Worm (Caenorhabditis elegans): ENCODE data around the gene F54D10.9.

Gene F54D10.9

DNA sequence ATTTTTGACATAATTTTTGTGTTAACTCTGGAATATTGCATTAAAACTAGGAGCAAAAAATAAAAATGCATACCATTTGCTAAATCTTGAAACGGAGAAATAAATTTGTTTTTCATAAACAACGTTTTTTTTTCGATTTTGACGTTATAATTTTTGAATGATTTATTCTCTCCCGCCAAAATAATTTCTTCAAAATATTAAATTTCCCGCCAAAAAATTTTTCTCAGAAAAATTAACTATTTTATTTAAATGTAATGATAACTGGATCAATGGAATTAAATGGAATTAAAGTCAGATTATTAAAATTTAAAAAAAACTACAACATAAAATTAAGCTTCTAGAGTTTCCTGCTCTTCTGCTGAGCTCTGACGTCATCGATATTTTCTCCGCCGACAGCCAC is 44.8 kb upstream of the F54D10.9 start, which contains the start of gene nep-3:
nep-3 (minus strand) TSS at position 101 of the 400 bp plus-strand sequence.
- TF ChIP-seq lin-13 (GFP tag; optimal IDR thresholded peaks at IDR 0.05) (no peak), mab-5 (tag; optimal IDR thresholded peaks at IDR 0.05) (no peak), sma-3 (GFP tag; optimal IDR thresholded peaks at IDR 0.05) (no peak), ama-1 (optimal IDR thresholded peaks at IDR 0.05) (no peak), mbf-1 (tag; optimal IDR thresholded peaks at IDR 0.05) (no peak), nhr-6 (tag; optimal IDR thresholded peaks at IDR 0.05) (no peak), nhr-21 (tag; optimal IDR thresholded peaks at IDR 0.05) (no peak), elt-3 (tag; optimal IDR thresholded peaks at IDR 0.05) (no peak), ztf-4 (tag; optimal IDR thresholded peaks at IDR 0.05) (no peak), blmp-1 (tag; optimal IDR thresholded peaks at IDR 0.05; ENCODE audit: insufficient read depth) (no peak), aly-2 (tag; optimal IDR thresholded peaks at IDR 0.05) (no peak), ztf-11 (tag; optimal IDR thresholded peaks at IDR 0.05) (no peak), crh-2 (tag; optimal IDR thresholded peaks at IDR 0.05) (no peak), nhr-10 (tag; optimal IDR thresholded peaks at IDR 0.05) (no peak), peb-1 (tag; optimal IDR thresholded peaks at IDR 0.05) (no peak)

DNA sequence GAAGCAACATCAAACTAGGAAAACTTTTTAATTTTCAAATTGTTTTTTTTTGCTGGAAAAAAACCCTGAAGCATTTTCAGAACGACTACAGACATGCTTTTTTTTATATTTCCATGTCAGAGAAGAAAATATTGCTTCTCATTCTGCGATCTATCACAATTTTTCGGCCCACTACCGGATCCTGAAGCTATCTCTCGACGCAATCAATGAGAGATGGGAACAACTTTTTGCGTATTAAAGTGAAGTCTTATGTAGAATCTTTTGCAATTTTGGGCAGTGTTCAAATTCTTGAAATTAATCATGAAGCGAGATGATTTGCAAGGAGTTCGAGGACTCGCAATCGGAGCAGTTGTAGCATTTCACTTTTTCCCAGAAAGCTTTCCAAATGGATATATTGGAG is 37.3 kb upstream of the F54D10.9 start, which contains the start of gene oac-10:
oac-10 (plus strand) TSS at position 301 of the 400 bp plus-strand sequence.
- no peak for TF ChIP-seq nhr-237 (tag; optimal IDR thresholded peaks at IDR 0.05)
- no peak for TF ChIP-seq nhr-6 (tag; optimal IDR thresholded peaks at IDR 0.05)
- TF ChIP-seq skn-1 (tag; optimal IDR thresholded peaks at IDR 0.05): no peak
- no peak for TF ChIP-seq R02D3.7 (tag; optimal IDR thresholded peaks at IDR 0.05)

DNA sequence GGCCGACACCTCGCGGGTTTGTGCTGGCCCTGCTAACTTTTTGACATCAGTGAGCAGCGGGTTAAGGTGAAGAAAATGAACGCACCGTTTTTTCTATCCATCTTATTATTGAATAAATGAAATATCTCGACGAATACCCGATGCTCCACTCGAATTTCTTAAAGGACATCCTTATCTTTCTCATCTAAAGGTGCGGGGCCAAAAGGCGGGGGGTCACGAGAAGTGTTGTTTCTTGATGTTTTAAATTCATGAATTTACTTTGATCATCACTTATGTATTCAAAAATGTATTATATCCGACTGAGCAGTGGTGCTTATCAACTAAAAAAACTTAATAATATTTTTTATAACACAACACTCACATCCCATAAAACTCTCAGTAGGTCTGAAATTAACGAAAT is 32.4 kb upstream of the F54D10.9 start, which contains the start of gene nhr-261:
nhr-261 (minus strand) TSS at position 101 of the 400 bp plus-strand sequence.
- TF ChIP-seq nhr-21 (tag; optimal IDR thresholded peaks at IDR 0.05) (no peak), lin-13 (GFP tag; optimal IDR thresholded peaks at IDR 0.05) (no peak), nhr-129 (tag; optimal IDR thresholded peaks at IDR 0.05) (no peak), lin-39 (tag; optimal IDR thresholded peaks at IDR 0.05) (no peak), gmeb-1 (tag; optimal IDR thresholded peaks at IDR 0.05) (no peak), sma-3 (GFP tag; optimal IDR thresholded peaks at IDR 0.05) (no peak)

DNA sequence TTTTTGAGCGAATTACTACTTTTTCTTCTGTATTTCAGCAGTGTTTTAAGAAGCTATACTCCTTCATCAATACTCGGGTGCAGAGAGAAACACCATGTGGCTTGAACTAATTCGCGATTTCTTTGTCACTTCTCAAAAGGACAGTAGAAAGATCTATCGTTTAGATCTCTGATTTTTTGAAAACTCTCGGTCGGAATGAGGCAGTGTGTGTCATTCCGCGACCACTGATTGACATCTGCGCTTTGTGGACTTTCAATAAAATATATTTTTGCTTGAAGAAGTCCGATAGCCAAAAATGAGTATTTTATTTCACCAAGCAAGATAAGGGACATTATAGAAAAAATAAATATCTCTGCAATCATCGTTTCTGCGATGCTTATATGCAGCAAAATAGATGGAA is 29.8 kb upstream of the F54D10.9 start:
- TF ChIP-seq ztf-4 (tag; optimal IDR thresholded peaks at IDR 0.05) (no peak), elt-1 (tag; optimal IDR thresholded peaks at IDR 0.05) (peak; percentile 76)

DNA sequence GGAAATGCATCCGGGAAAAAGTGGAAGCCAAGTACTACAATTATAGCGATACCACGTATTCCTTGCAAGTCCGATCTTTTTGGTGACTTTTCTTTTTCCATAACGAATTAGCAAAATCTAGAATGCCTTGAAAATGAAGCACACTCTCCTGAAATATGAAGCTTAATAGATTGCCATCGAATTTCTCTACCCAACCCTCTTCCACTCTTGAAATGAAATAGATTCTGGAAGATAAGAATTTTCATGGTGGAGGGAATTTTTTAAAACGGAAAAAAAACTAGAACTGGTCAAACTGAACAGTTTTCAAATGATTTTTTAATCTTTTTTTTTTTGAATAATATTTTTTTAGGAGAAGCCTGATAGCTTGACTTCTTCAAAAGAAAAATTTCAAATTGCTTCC is 28.5 kb upstream of the F54D10.9 start, which contains the start of gene oac-11:
oac-11 (minus strand) TSS at position 101 of the 400 bp plus-strand sequence.
- TF ChIP-seq nhr-237 (tag; optimal IDR thresholded peaks at IDR 0.05) (no peak), ZK546.5 (tag; optimal IDR thresholded peaks at IDR 0.05) (no peak), F13H6.1 (tag; optimal IDR thresholded peaks at IDR 0.05) (no peak), ztf-11 (tag; optimal IDR thresholded peaks at IDR 0.05) (no peak), dmd-4 (tag; optimal IDR thresholded peaks at IDR 0.05) (no peak), fos-1 (tag; optimal IDR thresholded peaks at IDR 0.05) (no peak), Y55F3AM.14 (GFP tag; optimal IDR thresholded peaks at IDR 0.05) (no peak), peb-1 (tag; optimal IDR thresholded peaks at IDR 0.05) (no peak), lin-13 (GFP tag; optimal IDR thresholded peaks at IDR 0.05) (no peak), sma-3 (GFP tag; optimal IDR thresholded peaks at IDR 0.05) (no peak), C34F6.9 (tag; optimal IDR thresholded peaks at IDR 0.05) (no peak)

DNA sequence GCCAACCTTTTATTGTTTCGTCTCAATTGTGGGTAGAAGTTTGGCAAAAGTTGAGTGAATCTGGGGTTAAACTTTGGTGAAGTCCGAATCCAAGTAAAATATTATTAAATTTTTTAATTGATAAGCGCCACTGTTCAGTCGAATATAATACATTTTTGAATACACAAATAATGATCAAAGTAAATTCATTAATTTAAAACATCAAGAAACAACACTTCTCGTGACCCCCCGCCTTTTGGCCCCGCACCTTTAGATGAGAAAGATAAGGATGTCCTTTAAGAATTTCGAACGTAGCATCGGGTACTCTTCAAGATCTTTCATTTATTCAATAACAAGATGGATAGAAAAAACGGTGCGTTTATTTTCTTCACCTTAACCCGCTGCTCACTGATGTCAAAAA is 20.4 kb upstream of the F54D10.9 start, which contains the start of gene nhr-257:
nhr-257 (plus strand) TSS at position 301 of the 400 bp plus-strand sequence.
- TF ChIP-seq unc-39 (tag; optimal IDR thresholded peaks at IDR 0.05) (no peak), aly-2 (tag; optimal IDR thresholded peaks at IDR 0.05) (no peak), zag-1 (tag; optimal IDR thresholded peaks at IDR 0.05) (no peak)

DNA sequence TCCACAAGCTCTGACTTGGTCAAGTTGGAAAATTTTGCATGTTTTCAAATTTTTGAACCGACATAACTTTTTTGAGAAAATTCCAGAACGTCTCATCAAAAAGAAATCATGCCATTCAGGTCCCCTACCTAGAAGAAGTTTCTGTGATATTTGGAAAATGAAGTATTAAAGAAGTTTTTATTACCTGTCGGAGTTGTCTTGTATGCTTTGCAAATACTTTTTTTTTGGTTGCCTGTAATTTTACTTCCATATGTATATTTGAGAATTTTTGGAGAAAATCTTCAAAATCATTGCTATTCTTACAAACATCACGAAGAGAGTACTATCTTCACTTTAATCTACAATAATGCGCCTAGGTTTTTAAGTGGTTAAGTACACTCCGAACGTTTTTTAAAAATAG is 18.4 kb upstream of the F54D10.9 start, which contains the start of gene nhr-72:
nhr-72 (minus strand) TSS at position 101 of the 400 bp plus-strand sequence.
- no peak for TF ChIP-seq dmd-4 (tag; optimal IDR thresholded peaks at IDR 0.05)

Data from whole organism, L2 larva.